Worm (Caenorhabditis elegans): ENCODE results near the gene mans-3.

The mans-3 gene

ce11 chrX:5154278-5154677, 10.9 kb upstream of the mans-3 start, which contains the start of gene C31H2.3:
C31H2.3 (minus strand) TSS chrX:5154378.
- no peak for TF ChIP-seq daf-12 (tag; optimal IDR thresholded peaks at IDR 0.05)
- no peak for TF ChIP-seq ceh-20 (GFP tag; IDR thresholded peaks at IDR 0.05)
- no peak for TF ChIP-seq lin-29 (GFP tag; IDR thresholded peaks at IDR 0.05)
- no peak for TF ChIP-seq jun-1 (tag; optimal IDR thresholded peaks at IDR 0.05)
- TF ChIP-seq dmd-9 (GFP tag; IDR thresholded peaks at IDR 0.05): no peak
- TF ChIP-seq zfp-2 (tag; optimal IDR thresholded peaks at IDR 0.05): no peak
- no peak for TF ChIP-seq nhr-111 (GFP tag; optimal IDR thresholded peaks at IDR 0.05)
- TF ChIP-seq Y5F2A.4 (GFP tag; optimal IDR thresholded peaks at IDR 0.05): no peak
- TF ChIP-seq lin-39 (tag; optimal IDR thresholded peaks at IDR 0.05): no peak
- no peak for TF ChIP-seq unc-130 (GFP tag; optimal IDR thresholded peaks at IDR 0.05)
- TF ChIP-seq dve-1 (tag; optimal IDR thresholded peaks at IDR 0.05; ENCODE audit: insufficient read depth): no peak
- TF ChIP-seq nhr-28 (tag; optimal IDR thresholded peaks at IDR 0.05): no peak
- no peak for TF ChIP-seq egl-43 (GFP tag; IDR thresholded peaks at IDR 0.05)

- TF ChIP-seq ztf-11 (tag; optimal IDR thresholded peaks at IDR 0.05): no peak
- peak; percentile 8 for TF ChIP-seq dve-1 (tag; optimal IDR thresholded peaks at IDR 0.05; ENCODE audit: insufficient read depth)
- peak; percentile 35 for TF ChIP-seq nhr-28 (tag; optimal IDR thresholded peaks at IDR 0.05)
- peak; percentile 60; the same call in 1 of the 2 replicates for TF ChIP-seq php-3 (GFP tag; IDR thresholded peaks at IDR 0.05)
- TF ChIP-seq fos-1 (tag; optimal IDR thresholded peaks at IDR 0.05): no peak
These were observed 5.5 kb upstream of the mans-3 start, which contains the start of gene C31H2.4 for ce11 chrX:5159645-5160044. C31H2.4 (minus strand) TSS chrX:5159663.

ce11 chrX:5162755-5163154, 2.4 kb upstream of the mans-3 start, which contains the start of gene EGAP5.1:
EGAP5.1 (plus strand) TSS chrX:5163055.
- TF ChIP-seq nhr-41 (GFP tag; IDR thresholded peaks at IDR 0.05) (no peak), dmd-6 (GFP tag; IDR thresholded peaks at IDR 0.05) (no peak), madf-5 (GFP tag; IDR thresholded peaks at IDR 0.05) (no peak), T20F7.1 (GFP tag; optimal IDR thresholded peaks at IDR 0.05) (no peak), ceh-28 (tag; optimal IDR thresholded peaks at IDR 0.05) (no peak), tag-97 (GFP tag; IDR thresholded peaks at IDR 0.05) (no peak), hlh-30 (tag; optimal IDR thresholded peaks at IDR 0.05; ENCODE audit: insufficient read depth) (no peak), aly-2 (tag; optimal IDR thresholded peaks at IDR 0.05) (no peak), nhr-11 (tag; optimal IDR thresholded peaks at IDR 0.05) (no peak), ztf-7 (tag; optimal IDR thresholded peaks at IDR 0.05) (no peak), hif-1 (tag; optimal IDR thresholded peaks at IDR 0.05) (no peak), set-16 (GFP tag; IDR thresholded peaks at IDR 0.05) (no peak), R02D3.7 (tag; optimal IDR thresholded peaks at IDR 0.05) (no peak), daf-19 (GFP tag; conservative IDR thresholded peaks at IDR 0.05) (no peak), snpc-4 (tag; optimal IDR thresholded peaks at IDR 0.05) (no peak), dmd-9 (GFP tag; IDR thresholded peaks at IDR 0.05) (no peak), dpl-1 (GFP tag; optimal IDR thresholded peaks at IDR 0.05) (no peak), F37D6.2 (tag; optimal IDR thresholded peaks at IDR 0.05) (no peak), F26F4.8 (GFP tag; conservative IDR thresholded peaks at IDR 0.05) (no peak)

ce11 chrX:5164054-5164453, 1.1 kb upstream of the mans-3 start:
- TF ChIP-seq nhr-42 (GFP tag; IDR thresholded peaks at IDR 0.05) (no peak), dpl-1 (GFP tag; optimal IDR thresholded peaks at IDR 0.05) (no peak), Y75B8A.6 (GFP tag; IDR thresholded peaks at IDR 0.05) (no peak), set-16 (GFP tag; IDR thresholded peaks at IDR 0.05) (no peak), hmg-1.1 (GFP tag; IDR thresholded peaks at IDR 0.05) (no peak), daf-12 (tag; optimal IDR thresholded peaks at IDR 0.05) (no peak), ztf-11 (tag; optimal IDR thresholded peaks at IDR 0.05) (no peak), madf-5 (GFP tag; IDR thresholded peaks at IDR 0.05) (no peak), rbr-2 (tag; optimal IDR thresholded peaks at IDR 0.05) (no peak), egl-43 (GFP tag; IDR thresholded peaks at IDR 0.05) (no peak), fkh-10 (GFP tag; optimal IDR thresholded peaks at IDR 0.05) (no peak)

Data from whole organism, L4 larva.